Fruit fly (Drosophila melanogaster) whole organism, embryonic: ENCODE data around the gene Miga.

Source experiments
- Adf1 ChIP-seq: fragments of 200-800 bp; sonication (Bioruptor generic); IDR thresholded peaks from 2 replicates; pipeline ENCODE4 v1.3.6; 2022; ENCODE audit warnings: missing biosample characterization, missing genetic modification characterization
- CG10321 ChIP-seq: fragments of 200-800 bp; sonication (Bioruptor generic); IDR thresholded peaks from 2 replicates; pipeline ENCODE4 v1.3.6; 2022; ENCODE audit warnings: missing biosample characterization, missing genetic modification characterization
- CG10543 ChIP-seq: fragments of 200-800 bp; sonication (Bioruptor generic); optimal IDR thresholded peaks from 3 replicates; lab custom pipeline; 2017; ENCODE audit warnings: missing biosample characterization, mild to moderate bottlenecking, missing genetic modification characterization, moderate library complexity
- CG13296 ChIP-seq: fragments of 200-800 bp; sonication (Bioruptor generic); optimal IDR thresholded peaks from 3 replicates; lab custom pipeline; 2018; ENCODE audit warnings: missing biosample characterization, mild to moderate bottlenecking, missing genetic modification characterization
- CG14014 ChIP-seq: fragments of 200-800 bp; sonication (Bioruptor generic); IDR thresholded peaks from 2 replicates; pipeline ENCODE4 v1.3.6; 2022; ENCODE audit warnings: missing biosample characterization, missing genetic modification characterization
- CG16815 ChIP-seq: fragments of 200-800 bp; sonication (Bioruptor generic); optimal IDR thresholded peaks from 3 replicates; lab custom pipeline; 2017; ENCODE audit warnings: missing biosample characterization, mild to moderate bottlenecking, missing genetic modification characterization
- CG17568 ChIP-seq: fragments of 200-800 bp; sonication (Bioruptor generic); optimal IDR thresholded peaks from 2 replicates; lab custom pipeline; 2018; ENCODE audit warnings: missing biosample characterization, mild to moderate bottlenecking, missing genetic modification characterization, moderate library complexity
- CG31224 ChIP-seq: fragments of 200-800 bp; sonication (Bioruptor generic); IDR thresholded peaks from 2 replicates; pipeline ENCODE4 v1.3.6; 2022; ENCODE audit warnings: missing biosample characterization, missing genetic modification characterization
- CG3163 ChIP-seq: fragments of 200-800 bp; sonication (Bioruptor generic); optimal IDR thresholded peaks from 3 replicates; lab custom pipeline; 2016; ENCODE audit warnings: missing biosample characterization, missing genetic modification characterization
- CG34422 ChIP-seq: fragments of 200-800 bp; sonication (Bioruptor generic); IDR thresholded peaks from 3 replicates; pipeline ENCODE4 v1.3.6; 2022; ENCODE audit warnings: missing biosample characterization, missing genetic modification characterization
- CG8478 ChIP-seq: fragments of >200 bp; optimal IDR thresholded peaks from 2 replicates; lab custom pipeline; 2018
- Dbx ChIP-seq: fragments of 200-800 bp; sonication (Bioruptor generic); IDR thresholded peaks from 3 replicates; pipeline ENCODE4 v1.3.6; 2022; ENCODE audit warnings: missing biosample characterization, missing genetic modification characterization
- Dip3 ChIP-seq: fragments of 200-800 bp; sonication (Bioruptor generic); optimal IDR thresholded peaks from 3 replicates; lab custom pipeline; 2016; ENCODE audit warnings: missing biosample characterization, missing genetic modification characterization
- Doc2 ChIP-seq: fragments of 200-800 bp; sonication (Bioruptor generic); IDR thresholded peaks from 2 replicates; pipeline ENCODE4 v1.3.6; 2022; ENCODE audit warnings: missing biosample characterization, missing genetic modification characterization
- Dp ChIP-seq: fragments of 200-800 bp; sonication (Bioruptor generic); optimal IDR thresholded peaks from 2 replicates; lab custom pipeline; 2018; ENCODE audit warnings: missing biosample characterization, mild to moderate bottlenecking, missing genetic modification characterization, moderate library complexity
- Gug ChIP-seq: fragments of 200-800 bp; sonication (Bioruptor generic); IDR thresholded peaks from 4 replicates; pipeline ENCODE4 v1.3.6; 2022; ENCODE audit warnings: missing biosample characterization, missing genetic modification characterization
- Lim3 ChIP-seq: fragments of 200-800 bp; sonication (Bioruptor generic); IDR thresholded peaks from 2 replicates; pipeline ENCODE4 v1.3.6; 2022; ENCODE audit warnings: missing biosample characterization, missing genetic modification characterization
- Med ChIP-seq: fragments of 200-800 bp; sonication (Bioruptor generic); peaks from one replicate; lab custom pipeline; 2016; ENCODE audit warnings: missing biosample characterization, missing genetic modification characterization, mild to moderate bottlenecking, inconsistent platforms, moderate library complexity
- NC2β ChIP-seq: fragments of 200-800 bp; sonication (Bioruptor generic); optimal IDR thresholded peaks from 2 replicates; lab custom pipeline; 2016; ENCODE audit warnings: missing biosample characterization, missing genetic modification characterization
- Nf-YC ChIP-seq: fragments of 200-800 bp; optimal IDR thresholded peaks from 3 replicates; lab custom pipeline; 2019; ENCODE audit warnings: missing biosample characterization, mild to moderate bottlenecking, missing genetic modification characterization, moderate library complexity
- Scr ChIP-seq: fragments of 200-800 bp; sonication (Bioruptor generic); IDR thresholded peaks from 2 replicates; pipeline ENCODE4 v1.3.6; 2022; ENCODE audit warnings: missing biosample characterization, missing genetic modification characterization; ENCODE audit not compliant: partially characterized antibody
- Side ChIP-seq: fragments of 200-800 bp; sonication (Bioruptor generic); optimal IDR thresholded peaks from 2 replicates; lab custom pipeline; 2016; ENCODE audit warnings: missing biosample characterization, missing genetic modification characterization
- Ssrp ChIP-seq: fragments of 200-800 bp; sonication (Bioruptor generic); optimal IDR thresholded peaks from 2 replicates; lab custom pipeline; 2018; ENCODE audit warnings: missing biosample characterization, mild to moderate bottlenecking, missing genetic modification characterization, moderate library complexity
- Trl ChIP-seq, 3 experiments: fragments of >200 bp in 2 of 3; fragments of 200-800 bp in 1 of 3; sonication (Bioruptor generic) in 1 of 3; optimal IDR thresholded peaks; 2 replicates in 1 of 3; 3 replicates in 2 of 3; lab custom pipeline; 2016 to 2017; ENCODE audit warnings: missing biosample characterization in 1 of 3, missing genetic modification characterization in 1 of 3
- abd-A ChIP-seq: fragments of 200-800 bp; sonication (Bioruptor generic); optimal IDR thresholded peaks from 3 replicates; lab custom pipeline; 2019; ENCODE audit warnings: missing biosample characterization, mild to moderate bottlenecking, missing genetic modification characterization, moderate library complexity
- ac ChIP-seq: fragments of 200-800 bp; sonication (Bioruptor generic); optimal IDR thresholded peaks from 3 replicates; lab custom pipeline; 2017; ENCODE audit warnings: missing biosample characterization, mild to moderate bottlenecking, missing genetic modification characterization
- ase ChIP-seq: fragments of 200-800 bp; sonication (Bioruptor generic); IDR thresholded peaks from 3 replicates; pipeline ENCODE4 v1.3.6; 2022; ENCODE audit warnings: missing biosample characterization, missing genetic modification characterization
- bab2 ChIP-seq: fragments of 200-800 bp; sonication (Bioruptor generic); optimal IDR thresholded peaks from 2 replicates; lab custom pipeline; 2016; ENCODE audit warnings: missing biosample characterization, missing genetic modification characterization
- bbx ChIP-seq: fragments of 200-800 bp; sonication (Bioruptor generic); IDR thresholded peaks from 2 replicates; pipeline ENCODE4 v1.3.6; 2022; ENCODE audit warnings: missing biosample characterization, missing genetic modification characterization; ENCODE audit not compliant: partially characterized antibody
- bcd ChIP-seq: fragments of 200-800 bp; sonication (Bioruptor generic); optimal IDR thresholded peaks from 2 replicates; lab custom pipeline; 2017; ENCODE audit warnings: missing biosample characterization, mild to moderate bottlenecking, missing genetic modification characterization
- bowl ChIP-seq: fragments of 200-800 bp; sonication (Bioruptor generic); IDR thresholded peaks from 2 replicates; pipeline ENCODE4 v1.3.6; 2022; ENCODE audit warnings: missing biosample characterization, missing genetic modification characterization
- caup ChIP-seq: fragments of 200-800 bp; sonication (Bioruptor generic); optimal IDR thresholded peaks from 3 replicates; lab custom pipeline; 2017; ENCODE audit warnings: missing biosample characterization, mild to moderate bottlenecking, missing genetic modification characterization, moderate library complexity; ENCODE audit not compliant: severe bottlenecking
- chif ChIP-seq, 2 experiments: fragments of 200-800 bp; sonication (Bioruptor generic); optimal IDR thresholded peaks; 3 replicates each; lab custom pipeline; 2016; ENCODE audit warnings: missing biosample characterization in 2 of 2, missing genetic modification characterization in 2 of 2
- ci ChIP-seq: fragments of 200-800 bp; sonication (Bioruptor generic); IDR thresholded peaks from 3 replicates; pipeline ENCODE4 v1.3.6; 2022; ENCODE audit warnings: missing biosample characterization, missing genetic modification characterization
- corto ChIP-seq: fragments of 200-800 bp; sonication (Bioruptor generic); optimal IDR thresholded peaks from 2 replicates; lab custom pipeline; 2016; ENCODE audit warnings: missing biosample characterization, mild to moderate bottlenecking, missing genetic modification characterization, moderate library complexity
- dimm ChIP-seq: fragments of 200-800 bp; sonication (Bioruptor generic); IDR thresholded peaks from 2 replicates; pipeline ENCODE4 v1.3.6; 2022; ENCODE audit warnings: missing biosample characterization, missing genetic modification characterization
- dm ChIP-seq: fragments of 200-800 bp; sonication (Bioruptor generic); optimal IDR thresholded peaks from 3 replicates; lab custom pipeline; 2016; ENCODE audit warnings: missing biosample characterization, missing genetic modification characterization
- dpn ChIP-seq, 2 experiments: fragments of 200-800 bp; sonication (Bioruptor generic); optimal IDR thresholded peaks; 3 replicates each; lab custom pipeline; 2016; ENCODE audit warnings: missing biosample characterization in 2 of 2, missing genetic modification characterization in 2 of 2
- en ChIP-seq: fragments of 200-800 bp; sonication (Bioruptor generic); optimal IDR thresholded peaks from 2 replicates; lab custom pipeline; 2016; ENCODE audit warnings: missing biosample characterization, missing genetic modification characterization
- esg ChIP-seq: fragments of 200-800 bp; sonication (Bioruptor generic); conservative IDR thresholded peaks from 2 replicates; pipeline ENCODE4 v1.3.6; 2022; ENCODE audit warnings: missing biosample characterization, missing genetic modification characterization
- gcm2 ChIP-seq: fragments of 200-800 bp; sonication (Bioruptor generic); optimal IDR thresholded peaks from 2 replicates; lab custom pipeline; 2016; ENCODE audit warnings: missing biosample characterization, missing genetic modification characterization
- gsb ChIP-seq: fragments of 200-800 bp; sonication (Bioruptor generic); IDR thresholded peaks from 2 replicates; pipeline ENCODE4 v1.3.6; 2022; ENCODE audit warnings: missing biosample characterization, missing genetic modification characterization
- jumu ChIP-seq: fragments of 200-800 bp; sonication (Bioruptor generic); optimal IDR thresholded peaks from 3 replicates; lab custom pipeline; 2016; ENCODE audit warnings: missing biosample characterization, missing genetic modification characterization
- lmd ChIP-seq: fragments of 200-800 bp; sonication (Bioruptor generic); IDR thresholded peaks from 2 replicates; pipeline ENCODE4 v1.3.6; 2022; ENCODE audit warnings: missing biosample characterization, missing genetic modification characterization
- lola ChIP-seq, 3 experiments: fragments of >200 bp in 2 of 3; fragments of 200-800 bp in 1 of 3; sonication (Bioruptor generic) in 1 of 3; optimal IDR thresholded peaks; 2 replicates each; lab custom pipeline; 2017 to 2019; ENCODE audit warnings: missing biosample characterization in 3 of 3, missing genetic modification characterization in 3 of 3, mild to moderate bottlenecking in 1 of 3, moderate library complexity in 1 of 3
- mirr ChIP-seq: fragments of 200-800 bp; sonication (Bioruptor generic); optimal IDR thresholded peaks from 3 replicates; lab custom pipeline; 2018; ENCODE audit warnings: missing biosample characterization, mild to moderate bottlenecking, missing genetic modification characterization
- shn ChIP-seq: fragments of 200-800 bp; sonication (Bioruptor generic); optimal IDR thresholded peaks from 3 replicates; lab custom pipeline; 2016; ENCODE audit warnings: missing biosample characterization, missing genetic modification characterization
- sisA ChIP-seq: fragments of 200-800 bp; sonication (Bioruptor generic); IDR thresholded peaks from 2 replicates; pipeline ENCODE4 v1.3.6; 2022; ENCODE audit warnings: missing biosample characterization, missing genetic modification characterization
- trh ChIP-seq: fragments of 200-800 bp; sonication (Bioruptor generic); optimal IDR thresholded peaks from 2 replicates; lab custom pipeline; 2016; ENCODE audit warnings: missing biosample characterization, missing genetic modification characterization
- wdn ChIP-seq: fragments of 200-800 bp; sonication (Bioruptor generic); IDR thresholded peaks from 2 replicates; pipeline ENCODE4 v1.3.6; 2022; ENCODE audit warnings: missing biosample characterization, missing genetic modification characterization

The Miga gene

DNA sequence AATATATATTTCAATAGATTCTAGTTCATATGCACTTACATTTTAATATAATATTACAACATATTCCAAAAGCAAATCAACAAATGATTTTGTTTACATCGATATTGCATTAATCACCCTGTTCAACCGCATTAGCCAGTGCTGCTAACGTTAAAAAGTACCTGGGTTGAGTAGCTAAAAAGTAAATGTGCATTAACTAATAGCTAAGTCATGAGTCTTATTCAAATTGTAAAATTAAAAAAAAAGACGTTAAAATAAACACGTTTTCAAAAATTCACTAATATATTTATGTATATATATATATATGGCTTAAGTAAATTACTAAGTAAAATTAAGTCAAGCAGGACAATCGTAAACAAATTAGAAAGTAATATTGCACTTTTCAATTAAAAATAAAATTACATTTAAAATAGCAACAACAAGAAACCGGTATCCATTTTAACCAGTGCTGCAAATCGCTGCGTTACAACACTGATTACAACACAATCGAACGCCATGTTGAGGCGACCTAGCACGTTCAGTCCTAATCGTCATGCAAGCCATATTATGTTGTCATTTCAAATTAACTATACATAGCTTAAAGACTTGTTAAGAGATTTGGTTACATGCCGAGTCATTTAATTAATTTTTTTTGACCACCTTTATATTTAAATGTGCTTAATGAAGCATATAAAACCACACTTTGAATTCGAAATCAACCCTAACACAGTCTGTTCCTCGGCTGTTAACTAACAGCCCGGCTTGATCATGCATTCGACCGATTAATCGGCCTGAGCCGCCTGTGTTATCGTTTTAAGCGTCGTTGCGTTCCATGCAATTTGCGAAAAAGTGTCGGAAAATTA lies 39.2 kb downstream of the Miga start, which contains the start of gene CG10555 (continued):
- TF ChIP-seq CG31224 (GFP tag; lab: Robert Waterston, UW) = peak; percentile 70; the same call in 1 of the 2 replicates
- peak; percentile 93 for TF ChIP-seq NC2β (GFP tag; lab: Kevin White, UChicago)
- TF ChIP-seq Trl (optimal IDR thresholded peaks at IDR 0.05; lab: Kevin White, UChicago) = no peak
- TF ChIP-seq Trl (GFP tag; optimal IDR thresholded peaks at IDR 0.05; lab: Kevin White, UChicago) = peak; percentile 88
- peak; percentile 65; the same call in 3 of the 4 replicates for TF ChIP-seq Gug
- TF ChIP-seq shn = peak; percentile 95
- peak; percentile 69 for TF ChIP-seq jumu (GFP tag; lab: Kevin White, UChicago)
- peak; percentile 70 for TF ChIP-seq CG3163
- TF ChIP-seq Adf1 = peak; percentile 54
- peak; percentile 91 for TF ChIP-seq Dip3
- peak; percentile 83 for TF ChIP-seq bcd
- TF ChIP-seq CG10543 (GFP tag; lab: Kevin White, UChicago) = peak; percentile 83
- TF ChIP-seq Ssrp (tag; lab: Kevin White, UChicago) = peak; percentile 93
- no peak for TF ChIP-seq trh
- peak; percentile 94 for TF ChIP-seq lmd (GFP tag; lab: Robert Waterston, UW)
- TF ChIP-seq ase (GFP tag; lab: Robert Waterston, UW) = peak; percentile 86
- peak; percentile 92 for TF ChIP-seq Dbx (GFP tag; lab: Robert Waterston, UW)
- peak; percentile 79 for TF ChIP-seq bab2
- peak; percentile 69 for TF ChIP-seq bbx (GFP tag; lab: Robert Waterston, UW)
- peak; percentile 90 for TF ChIP-seq esg (GFP tag; lab: Robert Waterston, UW)
- TF ChIP-seq bowl (GFP tag; lab: Robert Waterston, UW) = peak; percentile 51; the same call in 1 of the 2 replicates
- peak; percentile 64 for TF ChIP-seq en (GFP tag; lab: Kevin White, UChicago)
- TF ChIP-seq CG8478 (lab: Kevin White, UChicago) = no peak
- peak; percentile 46 to 87 for TF ChIP-seq dpn (GFP tag; optimal IDR thresholded peaks at IDR 0.05; lab: Kevin White, UChicago)
- TF ChIP-seq corto (GFP tag; lab: Kevin White, UChicago) = peak; percentile 33
- peak; percentile 28 for TF ChIP-seq ac (GFP tag; lab: Kevin White, UChicago)
- TF ChIP-seq Dp = peak; percentile 11
- TF ChIP-seq CG17568 (GFP tag; lab: Kevin White, UChicago) = no peak
- no peak for TF ChIP-seq abd-A
- TF ChIP-seq caup (GFP tag; lab: Kevin White, UChicago) = peak; percentile 77
- peak; percentile 73 for TF ChIP-seq CG14014 (GFP tag; lab: Robert Waterston, UW)
- TF ChIP-seq dimm = peak; percentile 52
- TF ChIP-seq Side (GFP tag; lab: Kevin White, UChicago) = peak; percentile 77
- TF ChIP-seq, all 482 proteins: peak for 407

dm6 chrX:8396611-8397010 lies 41.0 kb downstream of the Miga start:
- TF ChIP-seq CG16815 (GFP tag; lab: Kevin White, UChicago) = no peak
- TF ChIP-seq Lim3 = no peak
- TF ChIP-seq NC2β (GFP tag; lab: Kevin White, UChicago) = no peak
- no peak for TF ChIP-seq dm (GFP tag; lab: Kevin White, UChicago)
- no peak for TF ChIP-seq wdn (GFP tag; lab: Robert Waterston, UW)
- peak; percentile 70 for TF ChIP-seq Med (GFP tag; lab: Kevin White, UChicago)
- TF ChIP-seq gcm2 (GFP tag; lab: Kevin White, UChicago) = no peak
- no peak for TF ChIP-seq gsb (GFP tag; lab: Robert Waterston, UW)
- peak; percentile 36; the same call in 1 of the 2 replicates for TF ChIP-seq sisA (GFP tag; lab: Robert Waterston, UW)
- TF ChIP-seq CG13296 = no peak
- no peak for TF ChIP-seq ac (GFP tag; lab: Kevin White, UChicago)
- TF ChIP-seq Nf-YC = no peak
- no peak for TF ChIP-seq CG34422 (GFP tag; lab: Robert Waterston, UW)
- no peak for TF ChIP-seq bowl (GFP tag; lab: Robert Waterston, UW)
- TF ChIP-seq chif (GFP tag; optimal IDR thresholded peaks at IDR 0.05; lab: Kevin White, UChicago) = no peak
- TF ChIP-seq ci (GFP tag; lab: Robert Waterston, UW) = peak; percentile 44; the same call in 1 of the 3 replicates
- no peak for TF ChIP-seq Doc2 (GFP tag; lab: Robert Waterston, UW)
- TF ChIP-seq Scr (GFP tag; lab: Robert Waterston, UW) = no peak
- TF ChIP-seq mirr = no peak
- TF ChIP-seq CG10321 = no peak
- no peak for TF ChIP-seq lola (GFP tag; optimal IDR thresholded peaks at IDR 0.05; lab: Kevin White, UChicago)
